Worm (Caenorhabditis elegans): ENCODE results near the gene try-8.

ce11 chrV:7428880-7429279 is 25.3 kb downstream of the try-8 start, which contains the start of gene srw-69:
- TF ChIP-seq hlh-30 (tag; optimal IDR thresholded peaks at IDR 0.05; ENCODE audit: insufficient read depth) (no peak), ceh-45 (GFP tag; IDR thresholded peaks at IDR 0.05) (no peak), nhr-232 (tag; optimal IDR thresholded peaks at IDR 0.05) (no peak), nhr-11 (tag; optimal IDR thresholded peaks at IDR 0.05) (no peak), F13H6.1 (tag; optimal IDR thresholded peaks at IDR 0.05) (no peak), nfya-1 (tag; optimal IDR thresholded peaks at IDR 0.05) (no peak), tbx-2 (tag; optimal IDR thresholded peaks at IDR 0.05) (no peak), pat-9 (tag; optimal IDR thresholded peaks at IDR 0.05) (no peak), ceh-9 (tag; optimal IDR thresholded peaks at IDR 0.05) (no peak), hlh-6 (tag; optimal IDR thresholded peaks at IDR 0.05) (no peak), ama-1 (optimal IDR thresholded peaks at IDR 0.05) (no peak), odd-2 (tag; optimal IDR thresholded peaks at IDR 0.05) (no peak), ceh-18 (tag; optimal IDR thresholded peaks at IDR 0.05) (no peak)
